Worm (Caenorhabditis elegans): ENCODE data around the gene Y51H4A.6.
"Not testable (repeated sequence)": the region's sequence is repeated elsewhere in the genome, so short reads cannot be mapped to it uniquely, and the experiment has no call there.

The Y51H4A.6 gene

ce11 chrIV:16503590-16504217 is 29.8 kb upstream of the Y51H4A.6 start:
- TF ChIP-seq ceh-88 (GFP tag; IDR thresholded peaks at IDR 0.05) (no peak), dsc-1 (tag; optimal IDR thresholded peaks at IDR 0.05) (no peak)

- TF ChIP-seq aly-2 (tag; optimal IDR thresholded peaks at IDR 0.05): no peak
- no peak for TF ChIP-seq snpc-4 (tag; optimal IDR thresholded peaks at IDR 0.05)
- TF ChIP-seq nhr-237 (tag; optimal IDR thresholded peaks at IDR 0.05): no peak
- no peak for TF ChIP-seq lin-35 (GFP tag; optimal IDR thresholded peaks at IDR 0.05)
- no peak for TF ChIP-seq unc-98 (GFP tag; IDR thresholded peaks at IDR 0.05)
- TF ChIP-seq nhr-47 (tag; optimal IDR thresholded peaks at IDR 0.05): no peak
- no peak for TF ChIP-seq lir-3 (tag; optimal IDR thresholded peaks at IDR 0.05; ENCODE audit: poor library complexity)
- TF ChIP-seq nhr-11 (tag; optimal IDR thresholded peaks at IDR 0.05): no peak
- TF ChIP-seq sox-4 (tag; optimal IDR thresholded peaks at IDR 0.05): no peak
- TF ChIP-seq nhr-28 (tag; optimal IDR thresholded peaks at IDR 0.05): no peak
- TF ChIP-seq unc-30 (tag; optimal IDR thresholded peaks at IDR 0.05): no peak
- TF ChIP-seq swsn-7 (tag; optimal IDR thresholded peaks at IDR 0.05): no peak
- TF ChIP-seq ceh-8 (GFP tag; optimal IDR thresholded peaks at IDR 0.05): no peak
- TF ChIP-seq nhr-85 (tag): no peak
- no peak for TF ChIP-seq ztf-11 (tag; optimal IDR thresholded peaks at IDR 0.05)
- no peak for TF ChIP-seq ceh-90 (tag; optimal IDR thresholded peaks at IDR 0.05)
- no peak for TF ChIP-seq elt-3 (tag; optimal IDR thresholded peaks at IDR 0.05)
- TF ChIP-seq aha-1 (tag; optimal IDR thresholded peaks at IDR 0.05): no peak
These were observed 27.7 kb upstream of the Y51H4A.6 start, which contains the start of gene zip-7 for ce11 chrIV:16505632-16506203. Gene zip-7 (minus strand): TSS chrIV:16505682.

ce11 chrIV:16507132-16507531 is 26.3 kb upstream of the Y51H4A.6 start, which contains the start of gene Y51H4A.935:
Gene Y51H4A.935 (minus strand): TSS chrIV:16507232.
- TF ChIP-seq unc-86, fos-1, hlh-4 (tag; optimal IDR thresholded peaks at IDR 0.05): not testable (repeated sequence)

ce11 chrIV:16525018-16525417 is 8.4 kb upstream of the Y51H4A.6 start:
- TF ChIP-seq ceh-63 (GFP tag; optimal IDR thresholded peaks at IDR 0.05) (no peak), elt-2 (tag; optimal IDR thresholded peaks at IDR 0.05) (peak; percentile 67)

- TF ChIP-seq hpl-2 (GFP tag; optimal IDR thresholded peaks at IDR 0.05) (no peak), sox-4 (tag; optimal IDR thresholded peaks at IDR 0.05) (no peak), ces-1 (GFP tag; optimal IDR thresholded peaks at IDR 0.05) (no peak), elt-2 (tag; optimal IDR thresholded peaks at IDR 0.05) (no peak)
These were observed 7.4 kb upstream of the Y51H4A.6 start, which contains the start of gene Y51H4A.5 for ce11 chrIV:16526038-16526437. Gene Y51H4A.5 (minus strand): TSS chrIV:16526138.

- TF ChIP-seq snpc-4 (tag; optimal IDR thresholded peaks at IDR 0.05): no peak
- no peak for TF ChIP-seq ceh-90 (tag; optimal IDR thresholded peaks at IDR 0.05)
- TF ChIP-seq ceh-82 (tag; optimal IDR thresholded peaks at IDR 0.05): no peak
These were observed 5.1 kb upstream of the Y51H4A.6 start, which contains the start of gene Y51H4A.937 for ce11 chrIV:16528375-16528774. Gene Y51H4A.937 (plus strand): TSS chrIV:16528675.

- TF ChIP-seq unc-130 (tag; optimal IDR thresholded peaks at IDR 0.05): no peak
- TF ChIP-seq ceh-82 (tag; optimal IDR thresholded peaks at IDR 0.05): no peak
- no peak for TF ChIP-seq C04F5.9 (tag; optimal IDR thresholded peaks at IDR 0.05)
- TF ChIP-seq efl-1 (optimal IDR thresholded peaks at IDR 0.05): no peak
- no peak for TF ChIP-seq efl-1 (GFP tag; optimal IDR thresholded peaks at IDR 0.05 in 1 of 2)
- TF ChIP-seq nhr-47 (tag; optimal IDR thresholded peaks at IDR 0.05): no peak
- no peak for TF ChIP-seq mdl-1 (tag; optimal IDR thresholded peaks at IDR 0.05)
- no peak for TF ChIP-seq nhr-77 (tag; optimal IDR thresholded peaks at IDR 0.05)
- no peak for TF ChIP-seq aly-2 (tag; optimal IDR thresholded peaks at IDR 0.05)
- TF ChIP-seq ztf-11 (tag; optimal IDR thresholded peaks at IDR 0.05): no peak
- no peak for TF ChIP-seq egl-13 (tag; optimal IDR thresholded peaks at IDR 0.05)
- TF ChIP-seq dpl-1 (GFP tag; optimal IDR thresholded peaks at IDR 0.05): no peak
- no peak for TF ChIP-seq ceh-8 (GFP tag; optimal IDR thresholded peaks at IDR 0.05)
- no peak for TF ChIP-seq snu-23 (GFP tag; optimal IDR thresholded peaks at IDR 0.05)
- no peak for TF ChIP-seq hlh-17 (GFP tag; optimal IDR thresholded peaks at IDR 0.05; ENCODE audit: borderline replicate concordance)
- TF ChIP-seq fos-1 (tag; optimal IDR thresholded peaks at IDR 0.05): no peak
- TF ChIP-seq elt-2 (tag; optimal IDR thresholded peaks at IDR 0.05): no peak
- no peak for TF ChIP-seq pqm-1 (tag; optimal IDR thresholded peaks at IDR 0.05)
- no peak for TF ChIP-seq rnt-1 (tag; optimal IDR thresholded peaks at IDR 0.05)
These were observed 1.4 kb downstream of the Y51H4A.6 start for ce11 chrIV:16534900-16535299.

Measured in whole organism, L1 larva.